Worm (Caenorhabditis elegans) whole organism, late embryonic: ENCODE data around the gene C46F9.5.

Source experiments
- F13H6.1 ChIP-seq: sonication (generic microtip); optimal IDR thresholded peaks from 2 replicates; lab custom pipeline; 2016; ENCODE audit warnings: missing genetic modification characterization, missing compliant biosample characterization
- dve-1 ChIP-seq: sonication (generic microtip); optimal IDR thresholded peaks from 2 replicates; lab custom pipeline; 2017; ENCODE audit warnings: antibody characterized with exemption, mild to moderate bottlenecking, missing genetic modification characterization, missing compliant biosample characterization
- fkh-10 ChIP-seq: fragments of 150-350 bp; optimal IDR thresholded peaks from 2 replicates; lab custom pipeline; 2014; ENCODE audit warnings: missing biosample characterization, missing genetic modification reagents, missing genetic modification characterization
- lin-11 ChIP-seq: fragments of 200-800 bp; sonication (Bioruptor generic); optimal IDR thresholded peaks from 2 replicates; lab custom pipeline; 2018; ENCODE audit warnings: mild to moderate bottlenecking, missing genetic modification characterization, missing compliant biosample characterization
- nfya-1 ChIP-seq: sonication (generic microtip); optimal IDR thresholded peaks from 2 replicates; lab custom pipeline; 2017; ENCODE audit warnings: missing genetic modification characterization, mild to moderate bottlenecking, missing compliant biosample characterization, antibody characterized with exemption, moderate library complexity
- pha-4 ChIP-seq: fragments of 150-350 bp; optimal IDR thresholded peaks from 2 replicates; lab custom pipeline; 2018; ENCODE audit warnings: missing biosample characterization, missing genetic modification reagents, missing genetic modification characterization
- pros-1 ChIP-seq: fragments of 150-350 bp; optimal IDR thresholded peaks from 2 replicates; lab custom pipeline; 2014; ENCODE audit warnings: missing biosample characterization, missing genetic modification reagents, missing genetic modification characterization
- rnt-1 ChIP-seq: sonication (generic microtip); optimal IDR thresholded peaks from 2 replicates; lab custom pipeline; 2016; ENCODE audit warnings: missing genetic modification characterization, missing compliant biosample characterization
- unc-55 ChIP-seq: sonication (generic microtip); optimal IDR thresholded peaks from 2 replicates; lab custom pipeline; 2017; ENCODE audit warnings: missing biosample characterization, missing genetic modification reagents, missing genetic modification characterization

ce11 chrII:1922665-1923187, 27.3 kb downstream of the C46F9.5 start, which contains the start of the genes bath-2 and F52C6.4:
- TF ChIP-seq F13H6.1 (no peak), unc-55 (no peak), fkh-10 (GFP tag; lab: Kevin White, UChicago) (no peak), dve-1 (tag; lab: Kevin White, UChicago) (no peak), rnt-1 (tag; lab: Kevin White, UChicago) (no peak), pha-4 (tag; lab: Kevin White, UChicago) (no peak), pros-1 (tag; lab: Kevin White, UChicago) (no peak), lin-11 (no peak), nfya-1 (tag; lab: Kevin White, UChicago) (no peak)
